Worm (Caenorhabditis elegans): Measurements from ENCODE around the gene ulp-3.

- TF ChIP-seq jun-1 (tag; optimal IDR thresholded peaks at IDR 0.05) (no peak), ceh-28 (tag; optimal IDR thresholded peaks at IDR 0.05) (no peak), nhr-12 (tag; optimal IDR thresholded peaks at IDR 0.05) (no peak), elt-3 (tag; optimal IDR thresholded peaks at IDR 0.05) (no peak), skn-1 (tag; optimal IDR thresholded peaks at IDR 0.05) (no peak), egl-27 (tag; optimal IDR thresholded peaks at IDR 0.05) (no peak), nhr-11 (tag; optimal IDR thresholded peaks at IDR 0.05) (no peak), ceh-16 (tag; optimal IDR thresholded peaks at IDR 0.05) (no peak), fos-1 (tag; optimal IDR thresholded peaks at IDR 0.05) (no peak), ztf-11 (tag; optimal IDR thresholded peaks at IDR 0.05) (no peak), pha-4 (tag; optimal IDR thresholded peaks at IDR 0.05) (peak; percentile 48), unc-62 (GFP tag; optimal IDR thresholded peaks at IDR 0.05) (no peak), nhr-237 (tag; optimal IDR thresholded peaks at IDR 0.05) (no peak)
Observed at ce11 chrIV:1980961-1981446, 17.6 kb downstream of the ulp-3 start, which contains the start of gene Y76B12C.6.

Measured in whole organism, L3 larva.